Worm (Caenorhabditis elegans) whole organism, young adult: ENCODE measurements around the gene praf-3.

Source experiments
- B0035.1 ChIP-seq: sonication (generic microtip); optimal IDR thresholded peaks from 2 replicates; lab custom pipeline; 2016; ENCODE audit warnings: missing genetic modification characterization, mild to moderate bottlenecking, missing compliant biosample characterization, missing genotype, missing genetic modification reagents
- Y67H2A.10 ChIP-seq: fragments of 200-800 bp; sonication (Bioruptor generic); conservative IDR thresholded peaks from 2 replicates; pipeline ENCODE4 v1.3.6; 2022; ENCODE audit warnings: missing genetic modification reagents, missing genetic modification characterization, missing compliant biosample characterization
- ama-1 ChIP-seq, 3 experiments: fragments of 150-350 bp in 1 of 3; sonication (generic microtip) in 2 of 3; optimal IDR thresholded peaks; 2 replicates each; lab custom pipeline; 2014 to 2018; ENCODE audit warnings: missing biosample characterization in 2 of 3, missing genetic modification characterization in 2 of 3, missing genetic modification reagents in 2 of 3
- bed-2 ChIP-seq: fragments of 200-800 bp; sonication (Bioruptor generic); IDR thresholded peaks from 2 replicates; pipeline ENCODE4 v1.3.6; 2022; ENCODE audit warnings: missing genetic modification reagents, missing genetic modification characterization, missing compliant biosample characterization
- dpl-1 ChIP-seq: fragments of 150-350 bp; optimal IDR thresholded peaks from 2 replicates; lab custom pipeline; 2014; ENCODE audit warnings: missing biosample characterization, missing genetic modification reagents, missing genetic modification characterization
- efl-1 ChIP-seq: fragments of 150-350 bp; optimal IDR thresholded peaks from 2 replicates; lab custom pipeline; 2014; ENCODE audit warnings: missing biosample characterization, missing genetic modification reagents, missing genetic modification characterization
- lag-1 ChIP-seq: fragments of 200-800 bp; sonication (Bioruptor generic); IDR thresholded peaks from 2 replicates; pipeline ENCODE4 v1.3.6; 2022; ENCODE audit warnings: missing genetic modification reagents, missing genetic modification characterization, missing compliant biosample characterization
- lin-40 ChIP-seq: sonication (generic microtip); optimal IDR thresholded peaks from 2 replicates; lab custom pipeline; 2016; ENCODE audit warnings: missing genetic modification characterization, mild to moderate bottlenecking, missing compliant biosample characterization, missing genotype, missing genetic modification reagents
- madf-6 ChIP-seq: fragments of 200-800 bp; sonication (Bioruptor generic); IDR thresholded peaks from 2 replicates; pipeline ENCODE4 v1.3.6; 2022; ENCODE audit warnings: missing genetic modification reagents, missing genetic modification characterization, missing compliant biosample characterization
- snpc-3.4 ChIP-seq: sonication (generic microtip); optimal IDR thresholded peaks from 2 replicates; lab custom pipeline; 2017; ENCODE audit warnings: missing genetic modification characterization, mild to moderate bottlenecking, missing compliant biosample characterization, antibody characterized with exemption, moderate library complexity, missing genotype, missing genetic modification reagents
- snpc-4 ChIP-seq, 5 experiments: fragments of 150-350 bp in 1 of 5; sonication (generic microtip) in 4 of 5; optimal IDR thresholded peaks; 2 replicates each; lab custom pipeline; 2014 to 2018; ENCODE audit warnings: missing genetic modification characterization in 5 of 5, missing biosample characterization in 3 of 5, antibody characterized with exemption in 2 of 5, mild to moderate bottlenecking in 2 of 5, missing compliant biosample characterization in 2 of 5, missing genotype in 2 of 5, moderate library complexity in 2 of 5, missing genetic modification reagents in 1 of 5
- tbp1 ChIP-seq: fragments of 200-800 bp; sonication (Bioruptor generic); optimal IDR thresholded peaks from 2 replicates; lab custom pipeline; 2018; ENCODE audit warnings: mild to moderate bottlenecking, missing genetic modification characterization, missing compliant biosample characterization
- ztf-25 ChIP-seq: fragments of 200-800 bp; sonication (Bioruptor generic); IDR thresholded peaks from 2 replicates; pipeline ENCODE4 v1.3.6; 2022; ENCODE audit warnings: missing genetic modification reagents, missing genetic modification characterization, missing compliant biosample characterization
- ztf-28 ChIP-seq: fragments of 200-800 bp; sonication (Bioruptor generic); IDR thresholded peaks from 2 replicates; pipeline ENCODE4 v1.3.6; 2022; ENCODE audit warnings: missing genetic modification reagents, missing genetic modification characterization, missing compliant biosample characterization

DNA sequence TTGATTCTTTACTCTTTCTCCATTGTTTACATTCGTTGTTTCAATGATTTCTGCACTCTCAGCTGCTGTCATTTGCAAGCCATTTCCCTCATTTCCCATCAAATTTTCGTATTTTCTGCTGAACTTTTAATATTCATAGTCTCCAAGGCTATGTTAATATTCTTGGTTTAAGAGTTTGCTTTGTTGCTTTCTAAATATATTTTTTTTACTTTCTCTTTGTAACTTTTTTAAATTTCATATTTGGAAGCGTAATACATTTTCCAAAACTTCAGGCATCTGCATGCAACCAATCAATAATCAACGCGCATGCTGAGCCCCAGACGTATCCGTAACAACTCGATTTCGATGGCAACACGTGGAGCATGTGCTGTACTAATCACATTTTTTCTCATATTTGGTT lies 19.0 kb upstream of the praf-3 start, which contains the start of gene sqv-1:
- no peak for TF ChIP-seq lag-1
- TF ChIP-seq lin-40 (tag; lab: Kevin White, UChicago) = no peak
- no peak for TF ChIP-seq dpl-1
- no peak for TF ChIP-seq ztf-25
- no peak for TF ChIP-seq tbp1 (GFP tag; lab: Kevin White, UChicago)
- TF ChIP-seq efl-1 = no peak
- no peak for TF ChIP-seq snpc-3.4 (tag; lab: Kevin White, UChicago)
- TF ChIP-seq ama-1 (optimal IDR thresholded peaks at IDR 0.05; lab: Kevin White, UChicago) = no peak
- TF ChIP-seq ama-1 (GFP tag; optimal IDR thresholded peaks at IDR 0.05; lab: Kevin White, UChicago) = no peak
- no peak for TF ChIP-seq B0035.1 (tag; lab: Kevin White, UChicago)
- TF ChIP-seq snpc-4 (GFP tag; optimal IDR thresholded peaks at IDR 0.05; lab: Kevin White, UChicago) = no peak
- no peak for TF ChIP-seq snpc-4 (tag; optimal IDR thresholded peaks at IDR 0.05; lab: Kevin White, UChicago)
- TF ChIP-seq ztf-28 (GFP tag; lab: Robert Waterston, UW) = no peak
- TF ChIP-seq Y67H2A.10 (GFP tag; lab: Robert Waterston, UW) = no peak
- no peak for TF ChIP-seq bed-2 (GFP tag; lab: Robert Waterston, UW)
- no peak for TF ChIP-seq madf-6 (GFP tag; lab: Robert Waterston, UW)
